Fruit fly (Drosophila melanogaster) whole organism, adult: Measurements from ENCODE around the gene ND-SGDH.

Experiments
- CG11617 ChIP-seq: fragments of 200-800 bp; sonication (Bioruptor generic); optimal IDR thresholded peaks from 2 replicates; lab custom pipeline; 2017; ENCODE audit warnings: mild to moderate bottlenecking, missing biosample characterization, missing genetic modification reagents, missing genetic modification characterization
- CG12768 ChIP-seq: fragments of 200-800 bp; sonication (Bioruptor generic); optimal IDR thresholded peaks from 2 replicates; lab custom pipeline; 2017; ENCODE audit warnings: missing biosample characterization, missing genetic modification characterization, mild to moderate bottlenecking, moderate library complexity, missing genetic modification reagents
- CG14711 ChIP-seq: fragments of 200-800 bp; sonication (Bioruptor generic); optimal IDR thresholded peaks from 2 replicates; lab custom pipeline; 2018; ENCODE audit warnings: missing biosample characterization, mild to moderate bottlenecking, missing genetic modification characterization, moderate library complexity
- CG1620 ChIP-seq: fragments of 200-800 bp; sonication (Bioruptor generic); optimal IDR thresholded peaks from 2 replicates; lab custom pipeline; 2016; ENCODE audit warnings: missing biosample characterization, missing genetic modification characterization
- CG33017 ChIP-seq: fragments of 200-800 bp; sonication (Bioruptor generic); optimal IDR thresholded peaks from 2 replicates; lab custom pipeline; 2018; ENCODE audit warnings: missing biosample characterization, mild to moderate bottlenecking, missing genetic modification characterization, moderate library complexity
- CG5204 ChIP-seq: fragments of 200-800 bp; sonication (Bioruptor generic); optimal IDR thresholded peaks from 2 replicates; lab custom pipeline; 2016; ENCODE audit warnings: missing biosample characterization, missing genetic modification characterization
- CG7045 ChIP-seq: fragments of 200-800 bp; sonication (Bioruptor generic); optimal IDR thresholded peaks from 2 replicates; lab custom pipeline; 2017; ENCODE audit warnings: missing biosample characterization, mild to moderate bottlenecking, missing genetic modification characterization
- CG7101 ChIP-seq: fragments of 200-800 bp; sonication (Bioruptor generic); optimal IDR thresholded peaks from 2 replicates; lab custom pipeline; 2018; ENCODE audit warnings: missing biosample characterization, mild to moderate bottlenecking, missing genetic modification characterization, moderate library complexity
- Clk ChIP-seq: fragments of 200-800 bp; sonication (Bioruptor generic); optimal IDR thresholded peaks from 2 replicates; lab custom pipeline; 2017; ENCODE audit warnings: missing biosample characterization, missing genetic modification characterization
- Crg-1 ChIP-seq: fragments of 200-800 bp; sonication (Bioruptor generic); optimal IDR thresholded peaks from 2 replicates; lab custom pipeline; 2016; ENCODE audit warnings: missing biosample characterization, missing genetic modification characterization
- Hr96 ChIP-seq: fragments of 200-800 bp; sonication (Bioruptor generic); optimal IDR thresholded peaks from 2 replicates; lab custom pipeline; 2016; ENCODE audit warnings: missing biosample characterization, missing genetic modification characterization
- Mnt ChIP-seq: fragments of 200-800 bp; sonication (Bioruptor generic); optimal IDR thresholded peaks from 2 replicates; lab custom pipeline; 2016; ENCODE audit warnings: missing biosample characterization, mild to moderate bottlenecking, missing genetic modification characterization
- bab1 ChIP-seq: fragments of 200-800 bp; sonication (Bioruptor generic); optimal IDR thresholded peaks from 3 replicates; lab custom pipeline; 2019; ENCODE audit warnings: missing biosample characterization, mild to moderate bottlenecking, missing genetic modification characterization, moderate library complexity
- cic ChIP-seq: fragments of 200-800 bp; sonication (Bioruptor generic); optimal IDR thresholded peaks from 2 replicates; lab custom pipeline; 2017; ENCODE audit warnings: missing biosample characterization, mild to moderate bottlenecking, missing genetic modification characterization, moderate library complexity
- cnc ChIP-seq, 2 experiments: fragments of >200 bp; optimal IDR thresholded peaks; 2 replicates each; lab custom pipeline; 2017
- ovo ChIP-seq: fragments of 200-800 bp; sonication (Bioruptor generic); optimal IDR thresholded peaks from 2 replicates; lab custom pipeline; 2016; ENCODE audit warnings: missing biosample characterization, missing genetic modification characterization
- pad ChIP-seq: fragments of 200-800 bp; sonication (Bioruptor generic); optimal IDR thresholded peaks from 3 replicates; lab custom pipeline; 2017; ENCODE audit warnings: missing biosample characterization, missing genetic modification characterization, mild to moderate bottlenecking, moderate library complexity, missing genetic modification reagents
- tj ChIP-seq: fragments of 200-800 bp; sonication (Bioruptor generic); optimal IDR thresholded peaks from 3 replicates; lab custom pipeline; 2017; ENCODE audit warnings: missing biosample characterization, mild to moderate bottlenecking, missing genetic modification characterization, moderate library complexity
- toe ChIP-seq: fragments of 200-800 bp; sonication (Bioruptor generic); optimal IDR thresholded peaks from 2 replicates; lab custom pipeline; 2016; ENCODE audit warnings: missing biosample characterization, missing genetic modification characterization

The ND-SGDH gene

DNA sequence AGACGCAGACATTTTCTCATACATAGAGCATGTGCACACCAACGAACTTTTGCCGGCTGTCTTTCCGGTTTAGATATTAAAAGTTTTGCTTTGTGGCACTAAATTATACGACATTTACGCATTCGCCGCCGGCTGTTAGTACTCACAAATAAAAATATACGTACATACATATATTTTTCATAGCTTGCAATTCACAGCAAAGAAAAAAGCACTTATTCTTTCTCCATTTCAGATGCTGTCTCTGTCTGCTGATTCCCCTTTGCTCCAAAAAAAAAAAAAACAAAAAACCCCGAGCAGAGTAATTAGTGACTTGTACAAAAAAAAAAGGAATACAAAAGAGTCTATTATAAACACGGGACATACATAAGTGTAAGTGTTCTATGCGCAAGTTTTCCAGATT, 38.9 kb upstream of the ND-SGDH start, which contains the start of gene CAH2:
Gene CAH2 (plus strand): TSS at position 301 of the 400 bp plus-strand sequence.
- no peak for TF ChIP-seq CG11617 (GFP tag; lab: Kevin White, UChicago)

DNA sequence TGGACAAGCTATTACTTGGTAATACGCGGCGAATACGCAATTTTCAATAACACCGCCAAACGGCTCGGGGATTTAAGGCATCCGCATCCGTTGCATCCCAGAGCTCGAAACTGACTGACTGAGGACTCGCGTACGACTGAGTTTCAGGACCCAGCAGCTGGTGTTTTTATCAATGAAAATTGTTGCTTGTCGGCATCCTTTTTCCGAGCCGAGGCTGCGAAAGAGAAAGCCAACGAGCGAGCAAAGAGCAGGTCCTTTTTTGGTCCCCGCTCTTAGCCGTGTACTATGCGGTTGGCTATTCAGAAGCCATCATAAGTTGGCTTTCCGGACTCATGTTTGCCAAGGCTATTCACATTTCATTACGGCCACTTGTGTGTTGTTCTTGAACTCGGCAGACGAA, 37.0 kb upstream of the ND-SGDH start, which contains the start of gene Rh7:
Gene Rh7 (minus strand): TSS at position 101 of the 400 bp plus-strand sequence.
- TF ChIP-seq CG7101: no peak

DNA sequence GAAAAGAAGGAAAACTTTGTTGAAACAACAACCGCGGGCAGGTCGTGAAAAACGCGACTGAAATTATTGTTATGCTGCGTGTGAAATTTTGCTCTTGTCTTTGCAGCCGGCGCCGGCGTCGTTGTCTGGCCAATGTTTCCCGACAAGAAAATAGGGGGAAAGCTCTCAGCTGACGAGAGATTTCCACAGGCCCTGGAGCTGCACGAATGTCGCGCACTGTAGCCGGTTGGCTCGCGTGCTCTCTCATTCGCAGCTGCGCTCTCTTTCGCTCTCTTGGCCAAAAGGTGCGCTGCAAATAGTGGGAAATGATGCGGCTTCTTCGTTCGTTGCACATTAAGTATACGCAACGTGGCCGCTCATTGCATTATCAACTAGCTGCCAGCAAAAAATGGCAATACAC, 25.3 kb upstream of the ND-SGDH start, which contains the start of gene CG9760:
Gene CG9760 (minus strand): TSS at position 43 of the 400 bp plus-strand sequence.
- TF ChIP-seq CG5204 (no peak), CG33017 (tag; lab: Kevin White, UChicago) (no peak), cnc (optimal IDR thresholded peaks at IDR 0.05; lab: Kevin White, UChicago) (no peak), bab1 (GFP tag; lab: Kevin White, UChicago) (no peak), CG12768 (no peak), CG7101 (no peak), ovo (GFP tag; lab: Kevin White, UChicago) (no peak), tj (no peak), CG14711 (tag; lab: Kevin White, UChicago) (no peak), cic (GFP tag; lab: Kevin White, UChicago) (no peak)

DNA sequence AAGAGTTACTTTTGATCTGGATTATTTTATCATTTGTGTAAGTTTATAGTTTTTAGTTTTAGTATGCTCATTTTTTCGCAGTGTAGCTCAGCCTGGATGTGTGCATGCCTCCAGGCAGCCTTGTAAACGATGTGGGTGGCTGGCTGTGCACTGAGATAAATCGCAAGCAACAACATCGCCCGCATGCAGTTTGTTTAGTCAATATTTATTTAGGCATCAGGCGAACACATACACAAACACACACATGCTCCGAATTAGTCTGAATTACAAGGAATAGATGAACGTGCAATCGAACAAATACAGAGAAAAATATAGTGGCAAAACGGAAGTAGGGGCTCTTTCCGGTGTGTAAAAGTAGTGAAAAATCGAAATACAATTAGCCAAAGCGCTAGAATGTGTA, 24.7 kb upstream of the ND-SGDH start:
- TF ChIP-seq CG5204 (no peak), Crg-1 (GFP tag; lab: Kevin White, UChicago) (no peak), CG1620 (GFP tag; lab: Kevin White, UChicago) (no peak)

DNA sequence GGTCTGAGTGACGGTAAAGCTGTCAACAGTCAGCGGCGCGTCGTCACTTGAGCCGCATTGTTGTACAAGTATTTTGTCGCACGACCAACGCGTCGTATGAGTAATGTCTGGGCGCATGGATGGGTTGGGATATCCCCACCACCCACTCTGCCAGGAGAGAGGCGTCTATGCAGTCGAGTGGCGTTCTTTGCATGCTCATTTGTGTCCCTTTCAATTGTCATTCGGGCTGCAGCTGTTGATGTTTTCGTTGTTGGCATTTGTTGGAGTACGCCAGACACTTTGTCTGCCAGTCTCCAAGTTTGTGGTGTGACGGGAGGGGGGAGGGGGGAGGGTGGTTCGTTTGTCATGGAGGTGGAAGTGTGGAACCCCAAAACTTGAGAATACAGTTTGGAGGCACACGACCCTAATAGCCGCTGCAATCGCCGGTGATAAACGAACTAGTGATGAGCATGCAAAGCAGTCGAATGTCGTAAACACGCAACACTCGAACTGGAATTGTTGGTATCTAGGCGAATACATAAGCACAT, 23.8 kb upstream of the ND-SGDH start:
- TF ChIP-seq pad (GFP tag; lab: Kevin White, UChicago) (no peak), ovo (GFP tag; lab: Kevin White, UChicago) (no peak), tj (no peak), CG14711 (tag; lab: Kevin White, UChicago) (no peak), CG5204 (no peak), CG1620 (GFP tag; lab: Kevin White, UChicago) (no peak), Clk (GFP tag; lab: Kevin White, UChicago) (no peak), toe (GFP tag; lab: Kevin White, UChicago) (no peak), bab1 (GFP tag; lab: Kevin White, UChicago) (no peak), CG7101 (no peak), Mnt (GFP tag; lab: Kevin White, UChicago) (no peak), CG33017 (tag; lab: Kevin White, UChicago) (no peak)

DNA sequence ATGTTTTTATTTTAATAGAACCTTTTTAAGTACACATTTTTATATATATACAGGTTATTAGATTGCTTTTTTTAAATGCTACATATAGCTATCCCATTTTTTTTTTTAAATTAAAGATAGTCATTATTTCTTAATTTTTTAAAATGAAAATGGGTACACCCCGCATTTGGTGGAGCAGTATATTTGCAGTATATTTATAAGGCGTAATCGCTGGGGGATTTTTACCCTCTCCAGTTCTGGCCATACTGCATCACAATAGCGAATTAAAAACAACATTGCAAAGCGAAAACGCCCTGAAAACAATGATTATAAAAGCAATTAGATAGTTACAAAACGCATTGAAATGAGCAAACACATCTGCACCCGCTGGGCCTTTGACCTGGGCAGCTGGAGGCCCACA, 10.6 kb upstream of the ND-SGDH start, which contains the start of gene CG32099:
Gene CG32099 (plus strand): TSS at position 250 of the 400 bp plus-strand sequence.
- TF ChIP-seq cic (GFP tag; lab: Kevin White, UChicago) (no peak), CG14711 (tag; lab: Kevin White, UChicago) (peak; percentile 13), Hr96 (no peak), CG11617 (GFP tag; lab: Kevin White, UChicago) (no peak), Mnt (GFP tag; lab: Kevin White, UChicago) (no peak)

DNA sequence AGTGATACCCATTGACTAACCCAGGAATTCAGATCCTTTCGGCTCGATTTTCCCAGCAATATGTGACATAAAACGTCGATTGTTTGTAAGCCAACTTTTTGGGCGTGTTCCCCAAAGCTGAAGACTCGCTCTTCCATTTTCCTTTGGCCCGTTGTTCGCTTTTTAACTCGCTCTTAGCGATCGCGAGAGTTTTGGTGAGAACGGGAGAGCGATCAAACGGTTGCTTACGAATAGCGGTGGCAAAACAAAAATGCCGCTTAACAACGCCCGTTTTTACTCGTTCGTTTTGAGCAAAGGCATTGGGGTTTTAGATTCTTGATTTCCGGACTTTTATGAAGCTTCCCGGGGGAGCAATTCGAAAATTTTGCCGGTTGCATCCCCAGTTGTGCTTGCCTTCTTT, 8.6 kb upstream of the ND-SGDH start:
- TF ChIP-seq CG12768 (no peak), Mnt (GFP tag; lab: Kevin White, UChicago) (peak; percentile 30), Hr96 (no peak), CG1620 (GFP tag; lab: Kevin White, UChicago) (no peak), Clk (GFP tag; lab: Kevin White, UChicago) (no peak), ovo (GFP tag; lab: Kevin White, UChicago) (peak; percentile 48), toe (GFP tag; lab: Kevin White, UChicago) (no peak), tj (no peak), CG7101 (no peak)

DNA sequence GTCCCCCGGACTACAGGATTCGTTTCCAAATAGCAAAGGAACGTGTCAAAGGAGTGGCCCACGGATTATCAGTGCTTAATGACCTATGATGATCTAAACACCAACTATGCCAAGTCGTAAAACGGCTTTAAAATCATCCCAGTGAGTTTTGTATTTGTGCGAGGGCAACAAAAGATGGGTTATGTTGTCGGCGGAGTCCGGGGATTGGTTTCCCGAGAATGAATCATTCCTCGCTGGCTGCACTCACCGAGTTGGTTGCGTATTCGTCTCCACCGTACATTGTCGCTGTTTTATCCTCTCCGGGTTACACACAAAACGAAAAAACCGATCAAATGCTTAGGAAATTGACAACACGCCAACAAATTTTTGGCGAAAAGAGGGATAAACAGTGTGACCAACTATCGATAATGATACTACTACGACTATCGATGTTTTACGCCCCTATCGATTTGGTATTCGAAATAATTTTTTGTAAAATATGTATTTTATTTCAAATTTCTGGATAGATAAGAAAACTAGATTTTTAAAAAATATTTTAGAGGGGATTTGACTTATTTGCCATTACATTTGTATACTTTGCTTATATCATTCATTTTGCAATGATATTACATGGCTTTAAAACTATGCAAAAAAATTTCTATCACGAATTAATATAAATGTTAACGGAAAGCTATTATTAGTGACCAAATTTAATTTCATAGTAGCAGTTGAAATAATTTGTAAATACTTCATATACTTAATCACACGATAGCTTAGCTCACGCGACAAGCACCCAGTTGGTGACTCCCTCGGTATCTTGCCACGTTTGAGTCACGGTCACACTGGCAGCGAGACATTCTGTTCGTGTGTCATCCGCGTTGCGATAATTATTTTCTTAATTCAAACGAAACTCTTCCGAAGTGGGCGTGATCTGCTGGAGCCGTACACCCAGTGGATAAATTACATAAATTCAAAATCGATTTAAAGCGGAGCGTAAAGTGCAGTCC, 7.6 kb upstream of the ND-SGDH start, which contains the start of the genes eIF3l and Nrx-IV:
Gene eIF3l (minus strand): TSS at position 389 of the 986 bp plus-strand sequence.
Gene Nrx-IV (plus strand): TSS at position 811 of the 986 bp plus-strand sequence.
- TF ChIP-seq Crg-1 (GFP tag; lab: Kevin White, UChicago) (no peak), CG1620 (GFP tag; lab: Kevin White, UChicago) (no peak), CG7101 (no peak), Mnt (GFP tag; lab: Kevin White, UChicago) (no peak), CG33017 (tag; lab: Kevin White, UChicago) (no peak), pad (GFP tag; lab: Kevin White, UChicago) (no peak), Clk (GFP tag; lab: Kevin White, UChicago) (no peak), cnc (optimal IDR thresholded peaks at IDR 0.05; lab: Kevin White, UChicago) (no peak), toe (GFP tag; lab: Kevin White, UChicago) (no peak), CG7045 (GFP tag; lab: Kevin White, UChicago) (no peak), CG14711 (tag; lab: Kevin White, UChicago) (no peak), bab1 (GFP tag; lab: Kevin White, UChicago) (no peak)
